Worm (Caenorhabditis elegans): ENCODE measurements around the gene acr-3.
A peak's percentile ranks its signal among the peaks of the same experiment; 100 is the strongest.

Gene acr-3

DNA sequence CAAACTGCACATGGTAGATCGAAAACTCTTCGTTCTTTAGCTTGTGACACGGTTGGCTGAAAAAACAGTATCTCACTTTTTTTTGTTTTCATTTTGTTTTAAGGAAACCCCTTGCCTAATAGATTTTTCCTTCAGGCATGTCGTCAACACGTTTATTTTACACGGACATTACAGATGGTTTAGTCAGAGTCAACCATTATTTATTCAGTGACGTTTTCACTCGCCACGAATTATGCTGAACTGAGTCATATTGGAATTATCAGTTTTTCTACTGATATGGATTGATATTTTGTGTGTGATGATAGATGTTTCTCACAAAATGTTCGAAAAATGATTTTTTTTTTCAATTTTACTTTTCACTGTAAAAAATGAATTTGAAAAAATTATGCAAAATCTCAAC, 41.9 kb upstream of the acr-3 start:
- TF ChIP-seq elt-2 (tag; optimal IDR thresholded peaks at IDR 0.05) (peak; percentile 22), nhr-71 (tag; optimal IDR thresholded peaks at IDR 0.05) (no peak)

DNA sequence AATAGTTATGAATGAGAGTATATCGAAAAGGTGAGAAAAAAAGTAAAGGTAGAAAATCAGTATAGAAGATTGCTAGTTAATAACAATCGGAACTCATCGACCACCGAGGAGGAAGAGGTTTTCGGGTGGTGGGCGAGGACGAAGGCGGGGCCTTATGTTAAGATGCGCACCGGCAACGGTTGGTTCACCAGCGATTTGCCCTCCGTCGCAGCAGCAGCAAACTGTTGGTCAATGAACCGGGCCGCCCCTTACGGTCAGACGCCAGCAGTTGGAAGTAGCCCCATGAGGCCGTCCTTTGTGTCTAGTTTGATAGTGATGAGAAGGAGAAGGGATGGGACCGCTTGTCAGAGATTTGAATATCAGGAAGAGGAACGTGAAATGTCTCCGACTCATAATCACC, 40.4 kb upstream of the acr-3 start, which contains the start of gene nhr-137:
Gene nhr-137, minus strand, starts transcription at position 101 of the 400 bp plus-strand sequence.
- no peak for TF ChIP-seq nhr-12 (tag; optimal IDR thresholded peaks at IDR 0.05)
- TF ChIP-seq nhr-28 (tag; optimal IDR thresholded peaks at IDR 0.05), result no peak
- TF ChIP-seq efl-3 (GFP tag; optimal IDR thresholded peaks at IDR 0.05), result no peak
- no peak for TF ChIP-seq efl-1 (optimal IDR thresholded peaks at IDR 0.05)
- peak in 1 of 2 experiments; percentile 37 for TF ChIP-seq efl-1 (GFP tag; optimal IDR thresholded peaks at IDR 0.05 in 1 of 2)

DNA sequence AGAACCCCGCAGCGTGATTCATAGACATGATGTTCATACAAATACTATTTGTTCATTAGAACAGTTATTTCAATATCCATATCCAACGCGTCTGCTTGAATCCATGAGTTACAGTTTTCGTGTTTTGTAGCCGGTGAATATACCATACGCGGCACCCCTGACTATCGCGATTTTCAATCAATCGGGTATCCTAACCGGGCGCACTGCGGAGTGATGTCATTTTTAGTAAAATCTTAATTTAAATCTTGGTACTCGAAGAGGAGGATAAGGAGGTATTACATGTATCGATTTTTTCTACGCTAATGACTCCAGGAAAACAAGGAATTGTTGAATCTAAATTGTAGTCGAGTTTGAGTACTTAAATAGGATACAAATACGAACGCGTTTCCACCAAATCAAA, 40.0 kb upstream of the acr-3 start:
- TF ChIP-seq blmp-1 (tag; optimal IDR thresholded peaks at IDR 0.05) (peak; percentile 12), unc-98 (GFP tag; IDR thresholded peaks at IDR 0.05) (no peak), hlh-4 (tag; optimal IDR thresholded peaks at IDR 0.05) (no peak), nhr-12 (tag; optimal IDR thresholded peaks at IDR 0.05) (no peak), tbx-2 (tag; optimal IDR thresholded peaks at IDR 0.05) (no peak), nhr-85 (tag) (peak; percentile 83), dpl-1 (GFP tag; optimal IDR thresholded peaks at IDR 0.05) (no peak)

DNA sequence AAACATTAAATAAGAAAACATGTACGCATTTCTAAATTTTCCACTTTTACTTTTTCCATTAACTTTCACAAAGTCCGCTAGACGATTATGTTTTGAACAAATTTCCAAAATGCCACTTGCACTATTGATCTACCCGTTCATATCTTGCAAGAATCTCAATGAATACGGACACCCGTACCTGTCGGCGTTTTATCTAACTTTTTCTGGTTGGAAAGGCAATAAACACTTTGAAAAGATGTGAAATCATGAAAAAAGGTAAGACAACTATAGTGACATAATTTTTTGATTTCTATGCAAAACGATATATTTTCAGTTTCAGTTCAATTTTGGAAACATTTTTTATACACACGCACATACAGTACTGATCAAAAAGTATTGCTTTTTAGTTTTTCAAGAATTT, 37.6 kb upstream of the acr-3 start:
- TF ChIP-seq grh-1 (GFP tag; IDR thresholded peaks at IDR 0.05) (no peak), fos-1 (tag; optimal IDR thresholded peaks at IDR 0.05) (no peak), unc-98 (GFP tag; IDR thresholded peaks at IDR 0.05) (no peak), mep-1 (tag; optimal IDR thresholded peaks at IDR 0.05) (no peak), egl-27 (tag; optimal IDR thresholded peaks at IDR 0.05) (no peak), blmp-1 (tag; optimal IDR thresholded peaks at IDR 0.05) (peak; percentile 44), C16A3.4 (tag; optimal IDR thresholded peaks at IDR 0.05) (no peak), nhr-85 (tag) (peak; percentile 48), efl-1 (optimal IDR thresholded peaks at IDR 0.05) (no peak), efl-1 (GFP tag; optimal IDR thresholded peaks at IDR 0.05 in 1 of 2) (peak in 1 of 2 experiments; percentile 6), pax-3 (tag; optimal IDR thresholded peaks at IDR 0.05) (no peak), lin-14 (GFP tag; optimal IDR thresholded peaks at IDR 0.05) (peak; percentile 17)

- no peak for TF ChIP-seq F16B12.6 (tag; optimal IDR thresholded peaks at IDR 0.05)
- no peak for TF ChIP-seq mep-1 (tag; optimal IDR thresholded peaks at IDR 0.05)
- no peak for TF ChIP-seq zip-4 (GFP tag; optimal IDR thresholded peaks at IDR 0.05)
- TF ChIP-seq lin-35 (GFP tag; optimal IDR thresholded peaks at IDR 0.05), result no peak
- no peak for TF ChIP-seq egl-27 (tag; optimal IDR thresholded peaks at IDR 0.05)
- TF ChIP-seq nhr-20 (tag; optimal IDR thresholded peaks at IDR 0.05), result no peak
- TF ChIP-seq egl-13 (tag; optimal IDR thresholded peaks at IDR 0.05), result no peak
- no peak for TF ChIP-seq ceh-90 (tag; optimal IDR thresholded peaks at IDR 0.05)
- no peak for TF ChIP-seq tbx-2 (tag; optimal IDR thresholded peaks at IDR 0.05)
- TF ChIP-seq nhr-71 (tag; optimal IDR thresholded peaks at IDR 0.05), result no peak
- TF ChIP-seq fkh-10 (GFP tag; optimal IDR thresholded peaks at IDR 0.05), result no peak
- TF ChIP-seq fos-1 (tag; optimal IDR thresholded peaks at IDR 0.05), result no peak
- TF ChIP-seq sptf-1 (tag; optimal IDR thresholded peaks at IDR 0.05), result no peak
- no peak for TF ChIP-seq nhr-19 (GFP tag; conservative IDR thresholded peaks at IDR 0.05)
- no peak for TF ChIP-seq nhr-85 (tag)
These were observed 36.8 kb upstream of the acr-3 start, which contains the start of gene col-172 for ce11 chrX:6672519-6672918. Gene col-172, plus strand, starts transcription at chrX:6672819.

ce11 chrX:6674333-6674919, 34.9 kb upstream of the acr-3 start, which contains the start of gene F38B6.4:
Gene F38B6.4, plus strand, starts transcription at chrX:6674869.
- no peak for TF ChIP-seq zag-1 (tag; optimal IDR thresholded peaks at IDR 0.05)
- TF ChIP-seq elt-2 (tag; optimal IDR thresholded peaks at IDR 0.05), result peak; percentile 18

All from whole organism, L1 larva.